Worm (Caenorhabditis elegans): Measurements from ENCODE around the gene F46H5.5.

DNA sequence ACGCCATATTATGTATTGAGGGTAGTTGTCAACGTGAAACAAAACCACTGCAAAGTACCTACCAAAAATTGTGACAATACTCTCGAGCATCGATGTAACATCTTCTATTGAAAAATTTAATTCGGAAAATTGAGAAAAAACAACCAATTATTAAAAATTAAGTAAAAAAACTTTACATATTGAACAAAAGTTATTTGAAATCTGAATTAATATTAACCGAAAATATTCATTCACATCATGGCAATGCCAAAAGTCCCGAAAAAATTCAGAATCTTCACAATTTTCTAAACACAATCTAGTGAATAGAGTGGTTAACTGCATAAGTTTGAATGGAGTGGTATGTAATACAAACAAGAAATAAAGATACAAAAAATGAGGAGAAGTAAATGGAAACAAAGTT lies 18.2 kb downstream of the F46H5.5 start, which contains the start of gene F46H5.3:
- TF ChIP-seq ceh-34 (tag; optimal IDR thresholded peaks at IDR 0.05), result no peak
- no peak for TF ChIP-seq pax-1 (tag; optimal IDR thresholded peaks at IDR 0.05)
- no peak for TF ChIP-seq ama-1 (optimal IDR thresholded peaks at IDR 0.05)
- no peak for TF ChIP-seq pha-4 (tag; optimal IDR thresholded peaks at IDR 0.05)
- no peak for TF ChIP-seq nhr-11 (tag; optimal IDR thresholded peaks at IDR 0.05)
